Worm (Caenorhabditis elegans) whole organism, late embryonic: Measurements from ENCODE around the gene H04D03.4.
"Not testable (repeated sequence)": the region's sequence is repeated elsewhere in the genome, so short reads cannot be mapped to it uniquely, and the experiment has no call there.

Experiments
- C08G9.2 ChIP-seq: sonication (generic microtip); optimal IDR thresholded peaks from 2 replicates; lab custom pipeline; 2016; ENCODE audit warnings: mild to moderate bottlenecking, missing genetic modification characterization, moderate library complexity, missing compliant biosample characterization
- F13H6.1 ChIP-seq: sonication (generic microtip); optimal IDR thresholded peaks from 2 replicates; lab custom pipeline; 2016; ENCODE audit warnings: missing genetic modification characterization, missing compliant biosample characterization
- ama-1 ChIP-seq: fragments of 150-350 bp; optimal IDR thresholded peaks from 2 replicates; lab custom pipeline; 2014
- ceh-14 ChIP-seq: sonication (generic microtip); optimal IDR thresholded peaks from 2 replicates; lab custom pipeline; 2016; ENCODE audit warnings: missing genotype, missing genetic modification characterization, missing compliant biosample characterization
- ceh-18 ChIP-seq: sonication (generic microtip); optimal IDR thresholded peaks from 2 replicates; lab custom pipeline; 2016; ENCODE audit warnings: missing genetic modification characterization, missing compliant biosample characterization
- ceh-2 ChIP-seq: sonication (generic microtip); optimal IDR thresholded peaks from 2 replicates; lab custom pipeline; 2016; ENCODE audit warnings: missing genotype, missing genetic modification characterization, missing compliant biosample characterization
- ceh-22 ChIP-seq: sonication (generic microtip); optimal IDR thresholded peaks from 2 replicates; lab custom pipeline; 2017; ENCODE audit warnings: missing biosample characterization, missing genetic modification characterization
- ceh-24 ChIP-seq: sonication (generic microtip); optimal IDR thresholded peaks from 2 replicates; lab custom pipeline; 2016; ENCODE audit warnings: mild to moderate bottlenecking, missing genetic modification characterization, missing compliant biosample characterization
- ceh-30 ChIP-seq: fragments of 150-350 bp; optimal IDR thresholded peaks from 2 replicates; lab custom pipeline; 2014; ENCODE audit warnings: missing biosample characterization, missing genetic modification characterization
- ceh-31 ChIP-seq: sonication (generic microtip); optimal IDR thresholded peaks from 2 replicates; lab custom pipeline; 2016; ENCODE audit warnings: missing genetic modification characterization, missing compliant biosample characterization
- ceh-34 ChIP-seq: sonication (generic microtip); optimal IDR thresholded peaks from 2 replicates; lab custom pipeline; 2016; ENCODE audit warnings: mild to moderate bottlenecking, missing genetic modification characterization, missing compliant biosample characterization
- ceh-45 ChIP-seq: fragments of 200-800 bp; sonication (Bioruptor generic); IDR thresholded peaks from 2 replicates; pipeline ENCODE4 v1.3.6; 2022; ENCODE audit warnings: missing genetic modification reagents, missing genetic modification characterization, missing compliant biosample characterization
- ceh-6 ChIP-seq: fragments of 200-800 bp; sonication (Bioruptor generic); optimal IDR thresholded peaks from 2 replicates; lab custom pipeline; 2018; ENCODE audit warnings: mild to moderate bottlenecking, missing genetic modification characterization, missing compliant biosample characterization
- dve-1 ChIP-seq: sonication (generic microtip); optimal IDR thresholded peaks from 2 replicates; lab custom pipeline; 2017; ENCODE audit warnings: antibody characterized with exemption, mild to moderate bottlenecking, missing genetic modification characterization, missing compliant biosample characterization
- elt-2 ChIP-seq: sonication (generic microtip); optimal IDR thresholded peaks from 2 replicates; lab custom pipeline; 2016; ENCODE audit warnings: missing genetic modification reagents, missing genetic modification characterization, missing compliant biosample characterization
- elt-4 ChIP-seq: sonication (generic microtip); optimal IDR thresholded peaks from 2 replicates; lab custom pipeline; 2016; ENCODE audit warnings: missing genetic modification characterization, missing compliant biosample characterization
- eyg-1 ChIP-seq: sonication (generic microtip); optimal IDR thresholded peaks from 2 replicates; lab custom pipeline; 2016; ENCODE audit warnings: missing genotype, missing genetic modification characterization, missing compliant biosample characterization
- fax-1 ChIP-seq: sonication (generic microtip); optimal IDR thresholded peaks from 2 replicates; lab custom pipeline; 2016; ENCODE audit warnings: missing genotype, missing genetic modification characterization, missing compliant biosample characterization
- hlh-13 ChIP-seq: fragments of 200-800 bp; sonication (Bioruptor generic); optimal IDR thresholded peaks from 2 replicates; lab custom pipeline; 2018; ENCODE audit warnings: mild to moderate bottlenecking, missing genetic modification characterization, missing compliant biosample characterization
- hlh-30 ChIP-seq: sonication (generic microtip); optimal IDR thresholded peaks from 2 replicates; lab custom pipeline; 2017; ENCODE audit warnings: antibody characterized with exemption, missing genetic modification characterization, missing compliant biosample characterization; ENCODE audit not compliant: insufficient read depth
- hlh-8 ChIP-seq: sonication (generic microtip); optimal IDR thresholded peaks from 2 replicates; lab custom pipeline; 2016; ENCODE audit warnings: missing genotype, missing genetic modification characterization, missing compliant biosample characterization
- lim-6 ChIP-seq: sonication (generic microtip); optimal IDR thresholded peaks from 2 replicates; lab custom pipeline; 2016; ENCODE audit warnings: missing genetic modification characterization, missing compliant biosample characterization
- lin-11 ChIP-seq: fragments of 200-800 bp; sonication (Bioruptor generic); optimal IDR thresholded peaks from 2 replicates; lab custom pipeline; 2018; ENCODE audit warnings: mild to moderate bottlenecking, missing genetic modification characterization, missing compliant biosample characterization
- madf-2 ChIP-seq: sonication (generic microtip); optimal IDR thresholded peaks from 2 replicates; lab custom pipeline; 2017; ENCODE audit warnings: missing genetic modification characterization, missing compliant biosample characterization
- nfya-1 ChIP-seq: sonication (generic microtip); optimal IDR thresholded peaks from 2 replicates; lab custom pipeline; 2017; ENCODE audit warnings: missing genetic modification characterization, mild to moderate bottlenecking, missing compliant biosample characterization, antibody characterized with exemption, moderate library complexity
- nhr-11 ChIP-seq: fragments of 150-350 bp; optimal IDR thresholded peaks from 2 replicates; lab custom pipeline; 2014; ENCODE audit warnings: missing biosample characterization, missing genetic modification characterization
- nhr-232 ChIP-seq: sonication (generic microtip); optimal IDR thresholded peaks from 2 replicates; lab custom pipeline; 2016; ENCODE audit warnings: missing genetic modification characterization, missing compliant biosample characterization
- npax-4 ChIP-seq: sonication (generic microtip); optimal IDR thresholded peaks from 2 replicates; lab custom pipeline; 2016; ENCODE audit warnings: missing genetic modification characterization, missing compliant biosample characterization
- odd-2 ChIP-seq: sonication (generic microtip); optimal IDR thresholded peaks from 2 replicates; lab custom pipeline; 2017; ENCODE audit warnings: antibody characterized with exemption, mild to moderate bottlenecking, missing genetic modification characterization, missing compliant biosample characterization
- pag-3 ChIP-seq: sonication (generic microtip); optimal IDR thresholded peaks from 2 replicates; lab custom pipeline; 2016; ENCODE audit warnings: missing compliant biosample characterization, missing genetic modification characterization, borderline replicate concordance
- pha-2 ChIP-seq: sonication (generic microtip); optimal IDR thresholded peaks from 2 replicates; lab custom pipeline; 2017; ENCODE audit warnings: mild to moderate bottlenecking, missing genetic modification characterization, missing compliant biosample characterization
- pha-4 ChIP-seq: fragments of 150-350 bp; optimal IDR thresholded peaks from 2 replicates; lab custom pipeline; 2018; ENCODE audit warnings: missing biosample characterization, missing genetic modification reagents, missing genetic modification characterization
- pqm-1 ChIP-seq: sonication (generic microtip); optimal IDR thresholded peaks from 2 replicates; lab custom pipeline; 2016; ENCODE audit warnings: missing genetic modification characterization, missing compliant biosample characterization
- ref-2 ChIP-seq: sonication (generic microtip); optimal IDR thresholded peaks from 2 replicates; lab custom pipeline; 2016; ENCODE audit warnings: missing genetic modification characterization, missing compliant biosample characterization
- rnt-1 ChIP-seq: sonication (generic microtip); optimal IDR thresholded peaks from 2 replicates; lab custom pipeline; 2016; ENCODE audit warnings: missing genetic modification characterization, missing compliant biosample characterization
- sox-2 ChIP-seq: fragments of 200-800 bp; sonication (Bioruptor generic); IDR thresholded peaks from 2 replicates; pipeline ENCODE4 v1.3.6; 2022; ENCODE audit warnings: missing genetic modification reagents, missing genetic modification characterization, missing compliant biosample characterization
- sox-4 ChIP-seq: sonication (generic microtip); optimal IDR thresholded peaks from 2 replicates; lab custom pipeline; 2017; ENCODE audit warnings: mild to moderate bottlenecking, missing genetic modification characterization, inconsistent platforms, missing compliant biosample characterization
- syd-9 ChIP-seq: sonication (generic microtip); optimal IDR thresholded peaks from 2 replicates; lab custom pipeline; 2016; ENCODE audit warnings: mild to moderate bottlenecking, missing genetic modification characterization, moderate library complexity, missing compliant biosample characterization
- tbx-2 ChIP-seq: sonication (generic microtip); optimal IDR thresholded peaks from 2 replicates; lab custom pipeline; 2016; ENCODE audit warnings: missing genetic modification characterization, missing compliant biosample characterization
- ttx-3 ChIP-seq: sonication (generic microtip); optimal IDR thresholded peaks from 2 replicates; lab custom pipeline; 2016; ENCODE audit warnings: missing genetic modification reagents, missing genetic modification characterization, missing compliant biosample characterization
- unc-3 ChIP-seq, 2 experiments: fragments of 200-800 bp in 1 of 2; sonication (Bioruptor generic) in 1 of 2; sonication (generic microtip) in 1 of 2; conservative IDR thresholded peaks in 1 of 2; optimal IDR thresholded peaks in 1 of 2; 2 replicates each; pipeline versions ENCODE4 v1.3.6 to Lab custom; 2016 to 2022; ENCODE audit warnings: missing compliant biosample characterization in 2 of 2, missing genetic modification characterization in 2 of 2, missing genetic modification reagents in 1 of 2
- unc-42 ChIP-seq: sonication (generic microtip); optimal IDR thresholded peaks from 2 replicates; lab custom pipeline; 2016; ENCODE audit warnings: missing genotype, missing genetic modification characterization, missing compliant biosample characterization
- unc-55 ChIP-seq: sonication (generic microtip); optimal IDR thresholded peaks from 2 replicates; lab custom pipeline; 2017; ENCODE audit warnings: missing biosample characterization, missing genetic modification reagents, missing genetic modification characterization
- unc-86 ChIP-seq: sonication (generic microtip); optimal IDR thresholded peaks from 2 replicates; lab custom pipeline; 2016; ENCODE audit warnings: missing genetic modification characterization, missing compliant biosample characterization
- ztf-16 ChIP-seq: sonication (generic microtip); optimal IDR thresholded peaks from 2 replicates; lab custom pipeline; 2017; ENCODE audit warnings: missing genetic modification characterization, missing compliant biosample characterization

Gene H04D03.4

ce11 chrIII:10438780-10439179 lies 12.1 kb downstream of the H04D03.4 start, which contains the start of gene H04D03.6:
Gene H04D03.6 (minus strand): TSS chrIII:10438880.
- not testable (repeated sequence) for TF ChIP-seq hlh-13 (GFP tag; lab: Kevin White, UChicago); ceh-22; unc-55 (GFP tag; lab: Kevin White, UChicago)

- peak; percentile 50 for TF ChIP-seq ceh-34
- peak; percentile 40 for TF ChIP-seq C08G9.2 (tag; lab: Kevin White, UChicago)
- peak; percentile 40 for TF ChIP-seq ceh-18 (tag; lab: Kevin White, UChicago)
- TF ChIP-seq elt-2 (tag; lab: Kevin White, UChicago): peak; percentile 14
- peak; percentile 48 for TF ChIP-seq pqm-1 (tag; lab: Kevin White, UChicago)
- TF ChIP-seq unc-3 (GFP tag; conservative IDR thresholded peaks at IDR 0.05; lab: Robert Waterston, UW): 0 out of 2 replicates have a peak, but pooled peaks have one; percentile 15
- not testable (repeated sequence) for TF ChIP-seq unc-3 (tag; optimal IDR thresholded peaks at IDR 0.05; lab: Kevin White, UChicago)
- TF ChIP-seq F13H6.1 (tag; lab: Kevin White, UChicago): peak; percentile 49
- TF ChIP-seq tbx-2 (tag; lab: Kevin White, UChicago): peak; percentile 58
- TF ChIP-seq ref-2 (tag; lab: Kevin White, UChicago): peak; percentile 36
- TF ChIP-seq unc-86 (tag; lab: Kevin White, UChicago): peak; percentile 23
- peak; percentile 87 for TF ChIP-seq ceh-31 (tag; lab: Kevin White, UChicago)
- peak; percentile 97 for TF ChIP-seq ceh-14 (tag; lab: Kevin White, UChicago)
- TF ChIP-seq nfya-1 (tag; lab: Kevin White, UChicago): peak; percentile 4
- peak; percentile 31 for TF ChIP-seq fax-1 (tag; lab: Kevin White, UChicago)
- peak; percentile 83 for TF ChIP-seq lim-6 (tag; lab: Kevin White, UChicago)
- peak; percentile 99 for TF ChIP-seq unc-42 (tag; lab: Kevin White, UChicago)
Observed at ce11 chrIII:10435938-10436842, 14.7 kb downstream of the H04D03.4 start, which contains the start of the genes smrd-1 and enu-3.1. Gene smrd-1 (minus strand): TSS chrIII:10435988. Gene enu-3.1 (plus strand): TSS chrIII:10436276.

- TF ChIP-seq sox-2 (GFP tag; lab: Robert Waterston, UW) (no peak), ama-1 (no peak), syd-9 (tag; lab: Kevin White, UChicago) (peak; percentile 46), hlh-8 (tag; lab: Kevin White, UChicago) (peak; percentile 28), ceh-24 (tag; lab: Kevin White, UChicago) (no peak), pha-2 (tag; lab: Kevin White, UChicago) (peak; percentile 73), ceh-30 (no peak), lin-11 (tag; lab: Kevin White, UChicago) (peak; percentile 34), nhr-232 (tag; lab: Kevin White, UChicago) (peak; percentile 41), ceh-34 (peak; percentile 54), ref-2 (tag; lab: Kevin White, UChicago) (peak; percentile 29), hlh-30 (tag; lab: Kevin White, UChicago) (peak; percentile 66), madf-2 (tag; lab: Kevin White, UChicago) (peak; percentile 11), pqm-1 (tag; lab: Kevin White, UChicago) (peak; percentile 68), eyg-1 (no peak), ceh-45 (GFP tag; lab: Robert Waterston, UW) (no peak), F13H6.1 (tag; lab: Kevin White, UChicago) (peak; percentile 21), rnt-1 (peak; percentile 63), unc-86 (tag; lab: Kevin White, UChicago) (no peak), odd-2 (peak; percentile 29), nhr-11 (no peak), npax-4 (tag; lab: Kevin White, UChicago) (no peak), elt-4 (no peak), ceh-6 (GFP tag; lab: Kevin White, UChicago) (peak; percentile 51), pha-4 (tag; lab: Kevin White, UChicago) (no peak), ttx-3 (tag; lab: Kevin White, UChicago) (peak; percentile 56), sox-4 (peak; percentile 49), ceh-2 (peak; percentile 52), dve-1 (tag; lab: Kevin White, UChicago) (no peak), fax-1 (tag; lab: Kevin White, UChicago) (peak; percentile 14), pag-3 (tag; lab: Kevin White, UChicago) (no peak), ztf-16 (peak; percentile 62), unc-42 (tag; lab: Kevin White, UChicago) (peak; percentile 2)
Observed at ce11 chrIII:10432104-10432503, 18.8 kb downstream of the H04D03.4 start.
